Worm (Caenorhabditis elegans) whole organism, L1 larva: ENCODE results near the gene Y54F10AR.2.

Experiments
- C04F5.9 ChIP-seq: sonication (generic microtip); optimal IDR thresholded peaks from 2 replicates; lab custom pipeline; 2016; ENCODE audit warnings: missing genetic modification characterization, missing compliant biosample characterization
- C16A3.4 ChIP-seq: fragments of 150-350 bp; optimal IDR thresholded peaks from 2 replicates; lab custom pipeline; 2014; ENCODE audit warnings: missing biosample characterization, missing genetic modification characterization
- C34B4.2 ChIP-seq: sonication (generic microtip); optimal IDR thresholded peaks from 2 replicates; lab custom pipeline; 2017; ENCODE audit warnings: mild to moderate bottlenecking, missing genetic modification characterization, missing compliant biosample characterization
- F16B12.6 ChIP-seq: fragments of 150-350 bp; optimal IDR thresholded peaks from 2 replicates; lab custom pipeline; 2014; ENCODE audit warnings: missing biosample characterization, missing genetic modification characterization
- Y116A8C.19 ChIP-seq: sonication (generic microtip); optimal IDR thresholded peaks from 2 replicates; lab custom pipeline; 2016; ENCODE audit warnings: missing compliant biosample characterization, missing genetic modification characterization, borderline replicate concordance
- aha-1 ChIP-seq: fragments of 150-350 bp; optimal IDR thresholded peaks from 2 replicates; lab custom pipeline; 2014; ENCODE audit warnings: missing biosample characterization, missing genetic modification characterization
- aly-2 ChIP-seq: fragments of 150-350 bp; optimal IDR thresholded peaks from 2 replicates; lab custom pipeline; 2014; ENCODE audit warnings: missing biosample characterization, missing genetic modification characterization
- ama-1 ChIP-seq: fragments of 150-350 bp; optimal IDR thresholded peaks from 2 replicates; lab custom pipeline; 2014
- blmp-1 ChIP-seq: fragments of 150-350 bp; optimal IDR thresholded peaks from 2 replicates; lab custom pipeline; 2014; ENCODE audit warnings: missing biosample characterization, missing genetic modification characterization
- ceh-8 ChIP-seq: fragments of 200-800 bp; sonication (Bioruptor generic); optimal IDR thresholded peaks from 2 replicates; lab custom pipeline; 2018; ENCODE audit warnings: mild to moderate bottlenecking, missing genetic modification characterization, moderate library complexity, missing compliant biosample characterization
- ceh-82 ChIP-seq, 3 experiments: fragments of 150-350 bp in 1 of 3; sonication (generic microtip) in 2 of 3; optimal IDR thresholded peaks; 2 replicates each; lab custom pipeline; 2014 to 2017; ENCODE audit warnings: missing biosample characterization in 3 of 3, missing genetic modification characterization in 3 of 3
- ceh-88 ChIP-seq: fragments of 200-800 bp; sonication (Bioruptor generic); IDR thresholded peaks from 2 replicates; pipeline ENCODE4 v1.3.6; 2022; ENCODE audit warnings: missing genetic modification characterization, missing compliant biosample characterization
- dpl-1 ChIP-seq, 3 experiments: fragments of 150-350 bp in 2 of 3; sonication (generic microtip) in 1 of 3; optimal IDR thresholded peaks; 2 replicates each; lab custom pipeline; 2014 to 2017; ENCODE audit warnings: missing biosample characterization in 3 of 3, missing genetic modification characterization in 3 of 3, missing genetic modification reagents in 3 of 3
- dsc-1 ChIP-seq: sonication (generic microtip); optimal IDR thresholded peaks from 2 replicates; lab custom pipeline; 2016; ENCODE audit warnings: mild to moderate bottlenecking, missing genetic modification characterization, missing compliant biosample characterization
- efl-1 ChIP-seq, 4 experiments: fragments of 150-350 bp; optimal IDR thresholded peaks in 3 of 4; peaks in 1 of 4; 1 replicate in 1 of 4; 2 replicates in 3 of 4; lab custom pipeline; 2014; ENCODE audit warnings: missing biosample characterization in 2 of 4, missing genetic modification characterization in 2 of 4, missing genetic modification reagents in 2 of 4
- egl-27 ChIP-seq, 2 experiments: fragments of 150-350 bp in 1 of 2; sonication (generic microtip); optimal IDR thresholded peaks; 3 replicates each; lab custom pipeline; 2017 to 2018; ENCODE audit warnings: missing biosample characterization in 2 of 2, missing genetic modification characterization in 2 of 2, missing genetic modification reagents in 2 of 2
- elt-2 ChIP-seq: sonication (generic microtip); optimal IDR thresholded peaks from 2 replicates; lab custom pipeline; 2016; ENCODE audit warnings: missing genetic modification characterization, mild to moderate bottlenecking, inconsistent platforms, missing compliant biosample characterization, missing genetic modification reagents
- elt-3 ChIP-seq, 6 experiments: fragments of 150-350 bp in 1 of 6; sonication (generic microtip); optimal IDR thresholded peaks; 2 replicates each; lab custom pipeline; 2017 to 2018; ENCODE audit warnings: missing biosample characterization in 6 of 6, missing genetic modification characterization in 6 of 6, inconsistent platforms in 1 of 6
- fkh-10 ChIP-seq: sonication (generic microtip); optimal IDR thresholded peaks from 2 replicates; lab custom pipeline; 2017; ENCODE audit warnings: missing biosample characterization, missing genetic modification reagents, missing genetic modification characterization
- fos-1 ChIP-seq: fragments of 150-350 bp; optimal IDR thresholded peaks from 2 replicates; lab custom pipeline; 2014; ENCODE audit warnings: missing biosample characterization, missing genetic modification characterization
- hlh-17 ChIP-seq: fragments of 200-800 bp; sonication (Bioruptor generic); optimal IDR thresholded peaks from 2 replicates; lab custom pipeline; 2018; ENCODE audit warnings: missing genetic modification characterization, mild to moderate bottlenecking, missing compliant biosample characterization, moderate library complexity, borderline replicate concordance
- hpl-2 ChIP-seq: fragments of 150-350 bp; optimal IDR thresholded peaks from 2 replicates; lab custom pipeline; 2014; ENCODE audit warnings: missing biosample characterization, missing genetic modification reagents, missing genetic modification characterization
- lin-13 ChIP-seq: fragments of 150-350 bp; optimal IDR thresholded peaks from 2 replicates; lab custom pipeline; 2014; ENCODE audit warnings: missing biosample characterization, missing genetic modification reagents, missing genetic modification characterization
- lin-39 ChIP-seq: fragments of 150-350 bp; optimal IDR thresholded peaks from 2 replicates; lab custom pipeline; 2014; ENCODE audit warnings: missing biosample characterization, missing genetic modification reagents, missing genetic modification characterization
- lir-3 ChIP-seq: sonication (generic microtip); optimal IDR thresholded peaks from 2 replicates; lab custom pipeline; 2016; ENCODE audit warnings: mild to moderate bottlenecking, missing genetic modification characterization, moderate library complexity, missing compliant biosample characterization; ENCODE audit not compliant: poor library complexity
- lsy-2 ChIP-seq, 2 experiments: fragments of 150-350 bp; optimal IDR thresholded peaks; 2 replicates each; lab custom pipeline; 2014; ENCODE audit warnings: missing biosample characterization in 2 of 2, missing genetic modification characterization in 2 of 2
- mdl-1 ChIP-seq, 2 experiments: fragments of 150-350 bp; optimal IDR thresholded peaks; 2 replicates each; lab custom pipeline; 2014 to 2017; ENCODE audit warnings: missing biosample characterization in 2 of 2, missing genetic modification characterization in 2 of 2, inconsistent platforms in 1 of 2
- mef-2 ChIP-seq: fragments of 150-350 bp; optimal IDR thresholded peaks from 2 replicates; lab custom pipeline; 2014; ENCODE audit warnings: missing biosample characterization, missing genetic modification characterization
- nhr-11 ChIP-seq: fragments of 150-350 bp; optimal IDR thresholded peaks from 2 replicates; lab custom pipeline; 2014; ENCODE audit warnings: missing biosample characterization, missing genetic modification characterization
- nhr-12 ChIP-seq: sonication (generic microtip); optimal IDR thresholded peaks from 2 replicates; lab custom pipeline; 2017; ENCODE audit warnings: missing biosample characterization, missing genetic modification characterization
- nhr-237 ChIP-seq: fragments of 150-350 bp; optimal IDR thresholded peaks from 2 replicates; lab custom pipeline; 2014; ENCODE audit warnings: missing biosample characterization, missing genetic modification characterization
- nhr-28 ChIP-seq: fragments of 150-350 bp; optimal IDR thresholded peaks from 2 replicates; lab custom pipeline; 2014; ENCODE audit warnings: missing biosample characterization, missing genetic modification characterization
- nhr-77 ChIP-seq: fragments of 150-350 bp; optimal IDR thresholded peaks from 2 replicates; lab custom pipeline; 2014; ENCODE audit warnings: missing biosample characterization, missing genetic modification characterization
- nhr-84 ChIP-seq: sonication (generic microtip); optimal IDR thresholded peaks from 2 replicates; lab custom pipeline; 2017; ENCODE audit warnings: missing biosample characterization, missing genetic modification characterization
- nhr-85 ChIP-seq: sonication (generic microtip); peaks from one replicate; lab custom pipeline; 2016; ENCODE audit warnings: missing genetic modification characterization, inconsistent platforms, missing compliant biosample characterization
- nhr-90 ChIP-seq: sonication (generic microtip); optimal IDR thresholded peaks from 2 replicates; lab custom pipeline; 2016; ENCODE audit warnings: mild to moderate bottlenecking, missing genetic modification characterization, missing compliant biosample characterization; ENCODE audit not compliant: poor library complexity
- pax-3 ChIP-seq: fragments of 200-800 bp; sonication (Bioruptor generic); optimal IDR thresholded peaks from 2 replicates; lab custom pipeline; 2018; ENCODE audit warnings: mild to moderate bottlenecking, missing genetic modification characterization, moderate library complexity, missing compliant biosample characterization
- pqm-1 ChIP-seq: sonication (generic microtip); optimal IDR thresholded peaks from 3 replicates; lab custom pipeline; 2017; ENCODE audit warnings: missing biosample characterization, missing genetic modification characterization
- rnt-1 ChIP-seq: sonication (generic microtip); optimal IDR thresholded peaks from 2 replicates; lab custom pipeline; 2016; ENCODE audit warnings: mild to moderate bottlenecking, missing genetic modification characterization, moderate library complexity, missing compliant biosample characterization
- skn-1 ChIP-seq: fragments of 150-350 bp; optimal IDR thresholded peaks from 2 replicates; lab custom pipeline; 2014; ENCODE audit warnings: missing biosample characterization, missing genetic modification characterization
- snpc-4 ChIP-seq: fragments of 150-350 bp; optimal IDR thresholded peaks from 2 replicates; lab custom pipeline; 2014; ENCODE audit warnings: missing biosample characterization, missing genetic modification characterization
- swsn-7 ChIP-seq: sonication (generic microtip); optimal IDR thresholded peaks from 2 replicates; lab custom pipeline; 2016; ENCODE audit warnings: missing genetic modification characterization, missing compliant biosample characterization
- tbx-2 ChIP-seq: sonication (generic microtip); optimal IDR thresholded peaks from 2 replicates; lab custom pipeline; 2016; ENCODE audit warnings: missing genetic modification characterization, missing compliant biosample characterization
- tlp-1 ChIP-seq: fragments of 150-350 bp; optimal IDR thresholded peaks from 2 replicates; lab custom pipeline; 2014; ENCODE audit warnings: missing biosample characterization, missing genetic modification characterization
- unc-62 ChIP-seq: fragments of 150-350 bp; optimal IDR thresholded peaks from 2 replicates; lab custom pipeline; 2014; ENCODE audit warnings: missing biosample characterization, missing genetic modification reagents, missing genetic modification characterization
- unc-86 ChIP-seq: sonication (generic microtip); optimal IDR thresholded peaks from 2 replicates; lab custom pipeline; 2016; ENCODE audit warnings: missing genetic modification characterization, missing compliant biosample characterization
- vab-15 ChIP-seq: sonication (generic microtip); optimal IDR thresholded peaks from 2 replicates; lab custom pipeline; 2017; ENCODE audit warnings: missing genotype, mild to moderate bottlenecking, missing genetic modification characterization, missing compliant biosample characterization
- xbp-1 ChIP-seq: sonication (generic microtip); optimal IDR thresholded peaks from 2 replicates; lab custom pipeline; 2016; ENCODE audit warnings: missing genetic modification characterization, missing compliant biosample characterization
- ztf-11 ChIP-seq, 2 experiments: sonication (generic microtip); optimal IDR thresholded peaks; 2 replicates each; lab custom pipeline; 2016 to 2017; ENCODE audit warnings: missing genetic modification characterization in 2 of 2, missing biosample characterization in 1 of 2, missing compliant biosample characterization in 1 of 2
- ztf-4 ChIP-seq: fragments of 150-350 bp; optimal IDR thresholded peaks from 2 replicates; lab custom pipeline; 2014; ENCODE audit warnings: missing biosample characterization, missing genetic modification characterization

The Y54F10AR.2 gene

DNA sequence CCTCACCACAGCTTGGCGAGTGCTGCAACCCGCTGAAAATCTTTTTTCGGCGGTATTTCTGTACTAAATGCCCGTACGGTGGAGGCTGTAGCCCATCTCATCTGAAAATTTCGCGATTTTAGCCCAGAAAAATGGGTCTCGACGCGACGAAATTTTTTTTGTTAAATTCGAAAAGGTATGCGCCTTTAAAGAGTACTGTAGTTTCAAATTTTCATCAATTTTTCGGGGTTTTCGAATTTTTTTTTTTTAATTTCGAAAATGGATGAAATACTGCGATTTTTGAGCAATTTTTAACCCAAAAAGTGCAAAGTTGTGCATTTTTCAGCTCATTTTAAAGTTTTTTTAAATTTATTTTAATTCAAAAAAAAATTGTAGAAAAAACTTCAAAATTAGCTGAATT lies at the start of gene Y54F10AR.2:
Gene Y54F10AR.2, minus strand, starts transcription at position 101 of the 400 bp plus-strand sequence.
- TF ChIP-seq ceh-82 (tag; optimal IDR thresholded peaks at IDR 0.05; lab: Kevin White, UChicago): no peak
- no peak for TF ChIP-seq nhr-85 (tag; lab: Kevin White, UChicago)
- TF ChIP-seq dsc-1 (tag; lab: Kevin White, UChicago): no peak
- no peak for TF ChIP-seq aha-1 (tag; lab: Kevin White, UChicago)
- no peak for TF ChIP-seq ztf-4
- TF ChIP-seq unc-86 (tag; lab: Kevin White, UChicago): no peak
- TF ChIP-seq nhr-84: no peak
- no peak for TF ChIP-seq lin-13 (GFP tag; lab: Kevin White, UChicago)
- no peak for TF ChIP-seq lsy-2 (tag; optimal IDR thresholded peaks at IDR 0.05; lab: Kevin White, UChicago)
- TF ChIP-seq lin-39 (tag; lab: Kevin White, UChicago): no peak
- TF ChIP-seq elt-2 (tag; lab: Kevin White, UChicago): no peak
- TF ChIP-seq nhr-28 (tag; lab: Kevin White, UChicago): no peak
- TF ChIP-seq nhr-11 (tag; lab: Kevin White, UChicago): no peak
- no peak for TF ChIP-seq hpl-2 (GFP tag; lab: Kevin White, UChicago)
- no peak for TF ChIP-seq C34B4.2 (tag; lab: Kevin White, UChicago)
- no peak for TF ChIP-seq tlp-1
- no peak for TF ChIP-seq ceh-8

DNA sequence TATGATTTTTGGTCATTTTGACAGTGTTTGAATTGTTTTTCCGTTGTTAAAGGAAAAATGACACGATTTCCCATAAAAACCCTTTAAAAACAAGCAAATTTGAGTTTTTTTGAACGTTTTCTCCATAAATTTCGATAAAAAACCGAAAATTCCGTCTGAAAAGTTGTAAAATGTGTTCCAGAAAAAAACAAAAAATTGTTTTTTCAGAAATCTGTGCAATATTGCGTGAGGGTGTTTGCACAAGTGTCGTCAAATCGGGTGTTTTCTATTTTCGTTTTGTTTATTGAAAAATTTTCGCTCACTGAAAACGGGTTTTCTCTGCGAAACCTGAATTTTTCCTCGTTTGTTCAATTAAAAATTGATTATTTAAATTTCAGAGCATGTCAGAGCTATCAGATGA lies 48.2 kb upstream of the Y54F10AR.2 start, which contains the start of gene ppfr-4:
Gene ppfr-4, plus strand, starts transcription at position 378 of the 400 bp plus-strand sequence.
- no peak for TF ChIP-seq hlh-17 (GFP tag; lab: Kevin White, UChicago)
- TF ChIP-seq C16A3.4 (tag; lab: Kevin White, UChicago): peak; percentile 15
- TF ChIP-seq lsy-2 (tag; optimal IDR thresholded peaks at IDR 0.05; lab: Kevin White, UChicago): peak; percentile 39 to 54
- no peak for TF ChIP-seq fkh-10
- TF ChIP-seq rnt-1 (tag; lab: Kevin White, UChicago): no peak
- peak; percentile 26 for TF ChIP-seq lin-39 (tag; lab: Kevin White, UChicago)
- no peak for TF ChIP-seq xbp-1
- no peak for TF ChIP-seq vab-15 (tag; lab: Kevin White, UChicago)
- no peak for TF ChIP-seq nhr-28 (tag; lab: Kevin White, UChicago)
- TF ChIP-seq tbx-2 (tag; lab: Kevin White, UChicago): peak; percentile 28
- TF ChIP-seq lir-3 (tag; lab: Kevin White, UChicago): no peak
- TF ChIP-seq mdl-1 (tag; optimal IDR thresholded peaks at IDR 0.05; lab: Kevin White, UChicago): no peak
- TF ChIP-seq elt-2 (tag; lab: Kevin White, UChicago): no peak
- no peak for TF ChIP-seq skn-1 (tag; lab: Kevin White, UChicago)
- no peak for TF ChIP-seq nhr-11 (tag; lab: Kevin White, UChicago)
- TF ChIP-seq fos-1 (tag; lab: Kevin White, UChicago): no peak
- TF ChIP-seq ama-1: no peak
- no peak for TF ChIP-seq lin-13 (GFP tag; lab: Kevin White, UChicago)
- peak; percentile 39 for TF ChIP-seq nhr-85 (tag; lab: Kevin White, UChicago)
- no peak for TF ChIP-seq nhr-237 (tag; lab: Kevin White, UChicago)
- no peak for TF ChIP-seq aly-2 (tag; lab: Kevin White, UChicago)
- TF ChIP-seq egl-27 (tag; optimal IDR thresholded peaks at IDR 0.05; lab: Kevin White, UChicago): no peak
- TF ChIP-seq mef-2 (tag; lab: Kevin White, UChicago): no peak
- no peak for TF ChIP-seq ceh-88 (GFP tag; lab: Robert Waterston, UW)
- no peak for TF ChIP-seq snpc-4 (tag; lab: Kevin White, UChicago)
- TF ChIP-seq Y116A8C.19 (tag; lab: Kevin White, UChicago): no peak
- no peak for TF ChIP-seq ztf-4
- TF ChIP-seq efl-1 (optimal IDR thresholded peaks at IDR 0.05; lab: Kevin White, UChicago): peak; percentile 31 to 54
- peak; percentile 48 to 85 for TF ChIP-seq efl-1 (GFP tag; optimal IDR thresholded peaks at IDR 0.05 in 1 of 2; lab: Kevin White, UChicago)
- TF ChIP-seq pax-3 (tag; lab: Kevin White, UChicago): no peak
- TF ChIP-seq F16B12.6 (tag; lab: Kevin White, UChicago): peak; percentile 87
- no peak for TF ChIP-seq hpl-2 (GFP tag; lab: Kevin White, UChicago)
- peak in 1 of 3 experiments; percentile 5 for TF ChIP-seq ceh-82 (tag; optimal IDR thresholded peaks at IDR 0.05; lab: Kevin White, UChicago)
- no peak for TF ChIP-seq unc-62 (GFP tag; lab: Kevin White, UChicago)
- no peak for TF ChIP-seq pqm-1
- no peak for TF ChIP-seq nhr-12 (tag; lab: Kevin White, UChicago)
- no peak for TF ChIP-seq swsn-7
- peak; percentile 9 to 53 (median 45) for TF ChIP-seq dpl-1 (GFP tag; optimal IDR thresholded peaks at IDR 0.05; lab: Kevin White, UChicago)
- peak; percentile 9 for TF ChIP-seq blmp-1 (tag; lab: Kevin White, UChicago)
- no peak for TF ChIP-seq C04F5.9
- TF ChIP-seq elt-3 (tag; optimal IDR thresholded peaks at IDR 0.05; lab: Kevin White, UChicago): no peak
- peak; percentile 2 for TF ChIP-seq nhr-90 (tag; lab: Kevin White, UChicago)
- TF ChIP-seq ztf-11 (tag; optimal IDR thresholded peaks at IDR 0.05; lab: Kevin White, UChicago): no peak
- no peak for TF ChIP-seq nhr-77 (tag; lab: Kevin White, UChicago)
